Worm (Caenorhabditis elegans): ENCODE results near the gene F43C11.8.

F43C11.8 gene

DNA sequence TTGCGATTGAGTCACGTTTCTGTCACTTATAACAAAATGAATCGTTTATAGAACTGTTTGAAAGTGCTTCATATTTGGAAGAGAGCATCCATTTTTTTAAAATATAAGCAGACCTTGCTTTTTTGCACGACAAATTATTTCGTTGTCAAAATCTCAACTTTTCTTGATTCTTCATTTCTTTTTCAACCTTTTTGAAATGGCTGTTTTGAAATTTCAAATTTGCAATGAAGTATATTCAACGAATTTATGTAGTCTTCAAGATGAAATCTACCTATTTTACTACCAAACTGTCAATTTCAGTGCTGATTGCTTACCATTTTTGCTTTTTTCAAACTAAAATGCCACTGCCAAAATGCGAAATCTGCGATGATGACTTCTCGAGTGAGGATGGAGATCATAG, 25.6 kb upstream of the F43C11.8 start, which contains the start of gene B0281.3:
TSS of gene B0281.3 (plus strand) at position 301 of the 400 bp plus-strand sequence.
- no peak for TF ChIP-seq drap-1 (GFP tag; optimal IDR thresholded peaks at IDR 0.05)
- no peak for TF ChIP-seq blmp-1 (tag; optimal IDR thresholded peaks at IDR 0.05)
- no peak for TF ChIP-seq pha-4 (tag; optimal IDR thresholded peaks at IDR 0.05)
- TF ChIP-seq sptf-1 (tag; optimal IDR thresholded peaks at IDR 0.05): no peak
- no peak for TF ChIP-seq hlh-1 (tag; optimal IDR thresholded peaks at IDR 0.05)
- no peak for TF ChIP-seq ham-2 (GFP tag; optimal IDR thresholded peaks at IDR 0.05)
- TF ChIP-seq tbx-8 (GFP tag; optimal IDR thresholded peaks at IDR 0.05): no peak
- no peak for TF ChIP-seq lin-13 (tag; optimal IDR thresholded peaks at IDR 0.05)
- TF ChIP-seq elt-3 (tag; optimal IDR thresholded peaks at IDR 0.05): no peak
- no peak for TF ChIP-seq mab-5 (tag; optimal IDR thresholded peaks at IDR 0.05)
- TF ChIP-seq ztf-11 (tag; optimal IDR thresholded peaks at IDR 0.05): no peak
- no peak for TF ChIP-seq nhr-12 (tag; optimal IDR thresholded peaks at IDR 0.05)
- no peak for TF ChIP-seq mls-2 (tag; optimal IDR thresholded peaks at IDR 0.05)
- no peak for TF ChIP-seq cnd-1 (tag; optimal IDR thresholded peaks at IDR 0.05)
- no peak for TF ChIP-seq lsy-2 (tag; optimal IDR thresholded peaks at IDR 0.05)
- no peak for TF ChIP-seq unc-120 (tag; optimal IDR thresholded peaks at IDR 0.05; ENCODE audit: poor library complexity, severe bottlenecking)
- TF ChIP-seq snpc-4 (tag; optimal IDR thresholded peaks at IDR 0.05): no peak

DNA sequence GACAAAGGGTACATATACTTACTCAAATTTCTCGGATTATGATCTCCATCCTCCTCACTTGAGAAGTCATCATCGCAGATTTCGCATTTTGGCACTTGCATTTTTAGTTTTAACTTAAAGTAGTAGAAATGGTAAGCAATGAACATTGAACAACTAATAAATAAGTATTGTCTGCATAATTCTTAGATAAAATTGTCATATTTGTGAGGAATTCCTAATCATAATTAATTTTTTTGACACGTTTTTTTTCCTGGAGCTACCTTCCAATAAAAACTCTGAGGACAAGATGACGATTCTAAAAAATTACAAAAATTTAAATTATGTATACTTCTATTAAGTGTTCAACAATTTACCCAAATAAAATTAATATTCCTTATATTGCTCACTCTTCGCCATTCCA, 19.6 kb upstream of the F43C11.8 start, which contains the start of the genes trim-21 and B0281.1:
TSS of gene trim-21 (minus strand) at position 101 of the 400 bp plus-strand sequence.
TSS of gene B0281.1 (plus strand) at position 321 of the 400 bp plus-strand sequence.
- TF ChIP-seq ztf-11 (tag; optimal IDR thresholded peaks at IDR 0.05): no peak
- TF ChIP-seq nhr-2 (tag; optimal IDR thresholded peaks at IDR 0.05): no peak
- no peak for TF ChIP-seq elt-1 (tag; optimal IDR thresholded peaks at IDR 0.05; ENCODE audit: borderline replicate concordance, insufficient read depth)
- TF ChIP-seq flh-1 (GFP tag; optimal IDR thresholded peaks at IDR 0.05): no peak
- no peak for TF ChIP-seq ceh-83 (GFP tag; optimal IDR thresholded peaks at IDR 0.05)
- no peak for TF ChIP-seq sptf-1 (tag; optimal IDR thresholded peaks at IDR 0.05)
- no peak for TF ChIP-seq drap-1 (GFP tag; optimal IDR thresholded peaks at IDR 0.05)
- no peak for TF ChIP-seq nhr-237 (tag; optimal IDR thresholded peaks at IDR 0.05)
- TF ChIP-seq bed-3 (GFP tag; optimal IDR thresholded peaks at IDR 0.05): no peak
- TF ChIP-seq nhr-12 (tag; optimal IDR thresholded peaks at IDR 0.05): no peak
- TF ChIP-seq lsy-2 (tag; optimal IDR thresholded peaks at IDR 0.05): no peak
- TF ChIP-seq elt-3 (tag; optimal IDR thresholded peaks at IDR 0.05): no peak

DNA sequence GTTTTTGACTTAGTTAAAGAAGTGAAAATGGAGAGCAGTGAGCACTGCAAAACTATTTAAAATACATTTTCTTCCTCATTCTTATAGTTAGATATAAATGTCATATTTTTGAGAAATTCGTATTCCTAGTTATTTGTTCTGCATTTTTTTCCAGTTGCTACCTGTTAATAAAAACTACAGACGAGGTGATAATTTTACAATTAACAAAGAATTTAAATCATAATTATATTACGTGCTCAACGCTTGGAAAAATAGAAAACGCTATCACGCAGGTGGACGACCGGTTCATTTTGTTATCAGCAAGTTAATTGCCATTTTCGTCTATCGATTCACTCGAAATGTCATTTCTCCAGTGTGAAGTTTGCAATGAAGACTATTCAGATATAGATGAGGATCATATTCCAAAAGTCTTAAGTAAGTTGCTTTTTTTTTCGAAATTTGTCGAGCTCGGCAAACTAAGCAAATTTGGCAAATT, 14.4 kb upstream of the F43C11.8 start, which contains the start of the genes ZK1240.5 and ZK1240.9:
TSS of gene ZK1240.5 (minus strand) at position 51 of the 475 bp plus-strand sequence.
TSS of gene ZK1240.9 (plus strand) at position 307 of the 475 bp plus-strand sequence.
- TF ChIP-seq mep-1 (tag; optimal IDR thresholded peaks at IDR 0.05) (no peak), pha-4 (tag; optimal IDR thresholded peaks at IDR 0.05) (no peak), ceh-43 (GFP tag; optimal IDR thresholded peaks at IDR 0.05) (no peak), nhr-12 (tag; optimal IDR thresholded peaks at IDR 0.05) (no peak), lin-32 (GFP tag; optimal IDR thresholded peaks at IDR 0.05) (no peak), blmp-1 (tag; optimal IDR thresholded peaks at IDR 0.05) (no peak), sem-2 (GFP tag; optimal IDR thresholded peaks at IDR 0.05) (no peak), unc-39 (tag; optimal IDR thresholded peaks at IDR 0.05) (no peak), nhr-237 (tag; optimal IDR thresholded peaks at IDR 0.05) (no peak), nhr-2 (tag; optimal IDR thresholded peaks at IDR 0.05) (no peak), lsy-2 (tag; optimal IDR thresholded peaks at IDR 0.05) (no peak), bed-3 (GFP tag; optimal IDR thresholded peaks at IDR 0.05) (no peak), cnd-1 (tag; optimal IDR thresholded peaks at IDR 0.05) (no peak), unc-62 (GFP tag; optimal IDR thresholded peaks at IDR 0.05) (no peak), ces-1 (GFP tag; optimal IDR thresholded peaks at IDR 0.05) (no peak), sptf-1 (tag; optimal IDR thresholded peaks at IDR 0.05) (no peak), M03D4.4 (tag; optimal IDR thresholded peaks at IDR 0.05) (no peak), flh-1 (GFP tag; optimal IDR thresholded peaks at IDR 0.05) (no peak), ztf-11 (tag; optimal IDR thresholded peaks at IDR 0.05) (no peak)

DNA sequence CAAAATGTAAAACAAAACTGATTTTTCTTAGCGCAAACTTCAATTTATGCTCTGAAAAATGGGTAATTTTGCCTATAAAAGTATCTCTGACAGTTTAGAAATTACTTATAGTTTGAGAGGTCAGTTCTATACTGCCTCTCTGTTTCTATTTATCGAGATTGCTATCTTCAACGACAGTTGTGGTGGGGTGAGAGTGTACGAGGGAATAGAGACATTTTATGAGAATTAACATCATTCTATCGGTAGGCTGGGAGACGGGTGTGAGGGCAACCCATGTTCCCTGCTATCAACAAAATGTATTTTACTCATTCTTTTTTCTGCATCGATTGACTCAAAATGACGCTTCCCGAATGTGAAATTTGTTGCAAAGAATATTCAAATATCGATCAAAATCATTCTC, 12.2 kb upstream of the F43C11.8 start, which contains the start of gene ZK1240.3:
TSS of gene ZK1240.3 (plus strand) at position 238 of the 400 bp plus-strand sequence.
- TF ChIP-seq nhr-76 (tag; optimal IDR thresholded peaks at IDR 0.05): no peak
- TF ChIP-seq ham-2 (GFP tag; optimal IDR thresholded peaks at IDR 0.05): no peak
- no peak for TF ChIP-seq drap-1 (GFP tag; optimal IDR thresholded peaks at IDR 0.05)
- no peak for TF ChIP-seq snpc-4 (tag; optimal IDR thresholded peaks at IDR 0.05)
- no peak for TF ChIP-seq nhr-28 (tag; optimal IDR thresholded peaks at IDR 0.05)
- no peak for TF ChIP-seq unc-120 (tag; optimal IDR thresholded peaks at IDR 0.05; ENCODE audit: poor library complexity, severe bottlenecking)
- TF ChIP-seq elt-1 (tag; optimal IDR thresholded peaks at IDR 0.05; ENCODE audit: borderline replicate concordance, insufficient read depth): no peak
- no peak for TF ChIP-seq pha-4 (tag; optimal IDR thresholded peaks at IDR 0.05)
- TF ChIP-seq tbx-8 (GFP tag; optimal IDR thresholded peaks at IDR 0.05): no peak
- TF ChIP-seq nhr-12 (tag; optimal IDR thresholded peaks at IDR 0.05): no peak
- TF ChIP-seq cnd-1 (tag; optimal IDR thresholded peaks at IDR 0.05): no peak
- TF ChIP-seq unc-62 (GFP tag; optimal IDR thresholded peaks at IDR 0.05): no peak
- TF ChIP-seq flh-1 (GFP tag; optimal IDR thresholded peaks at IDR 0.05): no peak
- TF ChIP-seq ceh-43 (GFP tag; optimal IDR thresholded peaks at IDR 0.05): no peak
- no peak for TF ChIP-seq bed-3 (GFP tag; optimal IDR thresholded peaks at IDR 0.05)
- TF ChIP-seq hlh-1 (tag; optimal IDR thresholded peaks at IDR 0.05): no peak
- TF ChIP-seq mep-1 (tag; optimal IDR thresholded peaks at IDR 0.05): no peak
- TF ChIP-seq nhr-237 (tag; optimal IDR thresholded peaks at IDR 0.05): no peak
- no peak for TF ChIP-seq ceh-83 (GFP tag; optimal IDR thresholded peaks at IDR 0.05)
- no peak for TF ChIP-seq ztf-11 (tag; optimal IDR thresholded peaks at IDR 0.05)

All from whole organism, mixed stage, embryonic.